Worm (Caenorhabditis elegans): Measurements from ENCODE around the gene chil-10.

The chil-10 gene

ce11 chrX:949466-949865 is 8.2 kb upstream of the chil-10 start (continued):
- TF ChIP-seq ctbp-1 (GFP tag; IDR thresholded peaks at IDR 0.05) (peak; percentile 93), zag-1 (tag; optimal IDR thresholded peaks at IDR 0.05) (peak; percentile 68), nhr-111 (GFP tag; optimal IDR thresholded peaks at IDR 0.05) (no peak), T20F7.1 (GFP tag; optimal IDR thresholded peaks at IDR 0.05) (peak; percentile 80), hif-1 (tag; optimal IDR thresholded peaks at IDR 0.05) (peak in 1 of 2 experiments; percentile 74), nhr-42 (GFP tag; IDR thresholded peaks at IDR 0.05) (no peak), spr-1 (tag; optimal IDR thresholded peaks at IDR 0.05) (peak; percentile 70), lin-1 (GFP tag; IDR thresholded peaks at IDR 0.05) (no peak), madf-9 (GFP tag; conservative IDR thresholded peaks at IDR 0.05) (peak; percentile 77), cey-2 (tag; optimal IDR thresholded peaks at IDR 0.05; ENCODE audit: borderline replicate concordance, insufficient read depth) (no peak), lin-13 (GFP tag; optimal IDR thresholded peaks at IDR 0.05) (peak; percentile 82), pha-4 (GFP tag; IDR thresholded peaks at IDR 0.05) (peak; percentile 37; the same call in 1 of the 2 replicates), pha-4 (tag; optimal IDR thresholded peaks at IDR 0.05) (no peak), lin-38 (GFP tag; IDR thresholded peaks at IDR 0.05) (peak; percentile 59), snpc-1.2 (GFP tag; IDR thresholded peaks at IDR 0.05) (no peak), nhr-48 (tag; optimal IDR thresholded peaks at IDR 0.05) (peak; percentile 91), nhr-11 (tag; optimal IDR thresholded peaks at IDR 0.05) (peak; percentile 94), nhr-77 (tag; optimal IDR thresholded peaks at IDR 0.05) (peak; percentile 74), dve-1 (tag; optimal IDR thresholded peaks at IDR 0.05; ENCODE audit: insufficient read depth) (peak; percentile 89), ceh-44 (GFP tag; IDR thresholded peaks at IDR 0.05) (0 out of 2 replicates have a peak, but pooled peaks have one; percentile 9), mdl-1 (tag; optimal IDR thresholded peaks at IDR 0.05) (peak; percentile 5 to 89), set-16 (GFP tag; IDR thresholded peaks at IDR 0.05) (peak; percentile 79), R02D3.7 (tag; optimal IDR thresholded peaks at IDR 0.05) (no peak), vab-7 (GFP tag; IDR thresholded peaks at IDR 0.05) (peak; percentile 72), nhr-25 (tag; optimal IDR thresholded peaks at IDR 0.05; ENCODE audit: borderline replicate concordance, insufficient read depth) (peak; percentile 53), Y5F2A.4 (GFP tag; optimal IDR thresholded peaks at IDR 0.05) (no peak), ZK546.5 (tag; optimal IDR thresholded peaks at IDR 0.05) (peak in 1 of 2 experiments; percentile 11), nhr-102 (tag; optimal IDR thresholded peaks at IDR 0.05) (peak; percentile 69), nhr-41 (GFP tag; IDR thresholded peaks at IDR 0.05) (no peak), fkh-10 (GFP tag; optimal IDR thresholded peaks at IDR 0.05) (peak; percentile 93), mdt-29 (GFP tag; IDR thresholded peaks at IDR 0.05) (peak; percentile 32; the same call in 1 of the 2 replicates), madf-5 (GFP tag; IDR thresholded peaks at IDR 0.05) (0 out of 4 replicates have a peak, but pooled peaks of 1 of the 2 experiments have one; percentile 9), daf-16 (GFP tag; optimal IDR thresholded peaks at IDR 0.05) (peak in 1 of 2 experiments; percentile 74), daf-16 (tag; optimal IDR thresholded peaks at IDR 0.05) (peak; percentile 39), pqm-1 (tag; optimal IDR thresholded peaks at IDR 0.05) (no peak), egl-43 (GFP tag; IDR thresholded peaks at IDR 0.05) (peak; percentile 97), daf-19 (GFP tag; conservative IDR thresholded peaks at IDR 0.05) (no peak), ceh-32 (tag; optimal IDR thresholded peaks at IDR 0.05; ENCODE audit: poor library complexity) (peak; percentile 40), gei-8 (GFP tag; optimal IDR thresholded peaks at IDR 0.05) (no peak), mxl-3 (GFP tag; optimal IDR thresholded peaks at IDR 0.05) (peak; percentile 86)

DNA sequence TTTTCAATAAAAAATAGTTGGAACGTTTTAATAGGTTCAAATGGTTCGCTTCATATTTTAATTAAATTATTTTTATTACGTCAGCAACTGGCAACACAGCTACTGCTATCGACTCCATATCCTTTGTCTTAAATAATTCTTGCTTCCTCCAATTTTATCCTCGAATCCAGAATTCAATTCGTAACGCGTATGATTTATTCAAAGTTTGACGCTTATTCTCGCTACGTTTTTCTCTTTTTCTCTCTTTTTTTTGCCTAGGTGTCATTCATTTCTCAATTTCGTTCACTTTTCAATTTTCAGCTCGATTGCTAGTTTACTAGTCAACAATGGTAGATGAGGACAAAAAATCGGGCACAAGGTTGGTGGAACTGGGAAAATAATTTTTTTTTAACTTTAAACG is 7.2 kb upstream of the chil-10 start, which contains the start of gene arr-1:
Gene arr-1 (plus strand): TSS at position 301 of the 400 bp plus-strand sequence.
- no peak for TF ChIP-seq F10B5.3 (tag; optimal IDR thresholded peaks at IDR 0.05)
- no peak for TF ChIP-seq T26A8.4 (GFP tag; IDR thresholded peaks at IDR 0.05)
- TF ChIP-seq daf-19 (GFP tag; conservative IDR thresholded peaks at IDR 0.05): no peak
- no peak for TF ChIP-seq mxl-3 (GFP tag; optimal IDR thresholded peaks at IDR 0.05)
- no peak for TF ChIP-seq dmd-6 (GFP tag; IDR thresholded peaks at IDR 0.05)
- no peak for TF ChIP-seq ZK546.5 (tag; optimal IDR thresholded peaks at IDR 0.05)
- no peak for TF ChIP-seq R02D3.7 (tag; optimal IDR thresholded peaks at IDR 0.05)
- no peak for TF ChIP-seq mes-2 (tag; optimal IDR thresholded peaks at IDR 0.05; ENCODE audit: poor library complexity, severe bottlenecking)
- TF ChIP-seq nhr-10 (tag; optimal IDR thresholded peaks at IDR 0.05): no peak
- TF ChIP-seq ceh-32 (tag; optimal IDR thresholded peaks at IDR 0.05; ENCODE audit: poor library complexity): no peak
- no peak for TF ChIP-seq ceh-62 (tag; optimal IDR thresholded peaks at IDR 0.05)
- no peak for TF ChIP-seq egl-43 (GFP tag; IDR thresholded peaks at IDR 0.05)
- no peak for TF ChIP-seq lin-29 (GFP tag; IDR thresholded peaks at IDR 0.05)
- no peak for TF ChIP-seq zag-1 (tag; optimal IDR thresholded peaks at IDR 0.05)
